Worm (Caenorhabditis elegans): ENCODE measurements around the gene spin-3.

Gene spin-3

ce11 chrX:13139493-13139892, 9.4 kb downstream of the spin-3 start, which contains the start of gene ttr-34:
Gene ttr-34 (plus strand): TSS chrX:13139793.
- TF ChIP-seq unc-98 (GFP tag; IDR thresholded peaks at IDR 0.05) = no peak
- TF ChIP-seq ztf-11 (tag; optimal IDR thresholded peaks at IDR 0.05) = no peak
- no peak for TF ChIP-seq hlh-4 (tag; optimal IDR thresholded peaks at IDR 0.05)

- no peak for TF ChIP-seq egl-27 (tag; optimal IDR thresholded peaks at IDR 0.05)
- TF ChIP-seq lir-3 (tag; optimal IDR thresholded peaks at IDR 0.05; ENCODE audit: poor library complexity) = peak; percentile 47
- no peak for TF ChIP-seq nhr-76 (tag; optimal IDR thresholded peaks at IDR 0.05)
- TF ChIP-seq vab-15 (tag; optimal IDR thresholded peaks at IDR 0.05) = no peak
- no peak for TF ChIP-seq ztf-11 (tag; optimal IDR thresholded peaks at IDR 0.05)
- peak; percentile 84 for TF ChIP-seq nhr-71 (tag; optimal IDR thresholded peaks at IDR 0.05)
- TF ChIP-seq lin-39 (tag; optimal IDR thresholded peaks at IDR 0.05) = no peak
- no peak for TF ChIP-seq aha-1 (tag; optimal IDR thresholded peaks at IDR 0.05)
- TF ChIP-seq sptf-1 (tag; optimal IDR thresholded peaks at IDR 0.05) = no peak
- no peak for TF ChIP-seq ceh-90 (tag; optimal IDR thresholded peaks at IDR 0.05)
- TF ChIP-seq xbp-1 (tag; optimal IDR thresholded peaks at IDR 0.05) = no peak
- TF ChIP-seq hlh-4 (tag; optimal IDR thresholded peaks at IDR 0.05) = no peak
- no peak for TF ChIP-seq nhr-12 (tag; optimal IDR thresholded peaks at IDR 0.05)
- no peak for TF ChIP-seq hlh-17 (GFP tag; optimal IDR thresholded peaks at IDR 0.05; ENCODE audit: borderline replicate concordance)
- no peak for TF ChIP-seq tbx-2 (tag; optimal IDR thresholded peaks at IDR 0.05)
- no peak for TF ChIP-seq nhr-11 (tag; optimal IDR thresholded peaks at IDR 0.05)
- no peak for TF ChIP-seq sup-37 (GFP tag; optimal IDR thresholded peaks at IDR 0.05)
- peak; percentile 96 for TF ChIP-seq nhr-85 (tag)
- TF ChIP-seq ets-5 (GFP tag; IDR thresholded peaks at IDR 0.05) = no peak
- TF ChIP-seq lin-13 (GFP tag; optimal IDR thresholded peaks at IDR 0.05) = peak; percentile 32
- TF ChIP-seq mef-2 (tag; optimal IDR thresholded peaks at IDR 0.05) = no peak
- no peak for TF ChIP-seq unc-30 (tag; optimal IDR thresholded peaks at IDR 0.05)
- TF ChIP-seq nhr-19 (GFP tag; conservative IDR thresholded peaks at IDR 0.05) = peak; percentile 66
- TF ChIP-seq grh-1 (GFP tag; IDR thresholded peaks at IDR 0.05) = peak; percentile 61
- TF ChIP-seq zip-4 (GFP tag; optimal IDR thresholded peaks at IDR 0.05) = no peak
- TF ChIP-seq blmp-1 (tag; optimal IDR thresholded peaks at IDR 0.05) = peak; percentile 88
- TF ChIP-seq fos-1 (tag; optimal IDR thresholded peaks at IDR 0.05) = no peak
- no peak for TF ChIP-seq pqm-1 (tag; optimal IDR thresholded peaks at IDR 0.05)
- TF ChIP-seq efl-3 (GFP tag; optimal IDR thresholded peaks at IDR 0.05) = no peak
- peak in 1 of 3 experiments; percentile 1 for TF ChIP-seq dpl-1 (GFP tag; optimal IDR thresholded peaks at IDR 0.05)
- TF ChIP-seq rnt-1 (tag; optimal IDR thresholded peaks at IDR 0.05) = peak; percentile 57
- TF ChIP-seq swsn-7 (tag; optimal IDR thresholded peaks at IDR 0.05) = peak; percentile 16
- peak in 1 of 2 experiments; percentile 85 for TF ChIP-seq mdl-1 (tag; optimal IDR thresholded peaks at IDR 0.05)
- peak; percentile 8 for TF ChIP-seq C16A3.4 (tag; optimal IDR thresholded peaks at IDR 0.05)
- no peak for TF ChIP-seq fkh-4 (tag; optimal IDR thresholded peaks at IDR 0.05; ENCODE audit: borderline replicate concordance)
- no peak for TF ChIP-seq nhr-237 (tag; optimal IDR thresholded peaks at IDR 0.05)
- no peak for TF ChIP-seq ama-1 (optimal IDR thresholded peaks at IDR 0.05)
- TF ChIP-seq tlp-1 (tag; optimal IDR thresholded peaks at IDR 0.05) = no peak
- peak; percentile 41 for TF ChIP-seq nhr-47 (tag; optimal IDR thresholded peaks at IDR 0.05)
- TF ChIP-seq alr-1 (tag; optimal IDR thresholded peaks at IDR 0.05; ENCODE audit: borderline replicate concordance) = no peak
- TF ChIP-seq Y116A8C.19 (tag; optimal IDR thresholded peaks at IDR 0.05; ENCODE audit: borderline replicate concordance) = no peak
- TF ChIP-seq C04F5.9 (tag; optimal IDR thresholded peaks at IDR 0.05) = no peak
- TF ChIP-seq sox-4 (tag; optimal IDR thresholded peaks at IDR 0.05) = no peak
- TF ChIP-seq isw-1 (GFP tag; IDR thresholded peaks at IDR 0.05) = no peak
- TF ChIP-seq lin-35 (GFP tag; optimal IDR thresholded peaks at IDR 0.05) = peak in 1 of 2 experiments; percentile 73
- TF ChIP-seq unc-130 (tag; optimal IDR thresholded peaks at IDR 0.05) = peak; percentile 41
- no peak for TF ChIP-seq unc-86 (tag; optimal IDR thresholded peaks at IDR 0.05)
- TF ChIP-seq nhr-84 (tag; optimal IDR thresholded peaks at IDR 0.05) = no peak
- TF ChIP-seq fkh-10 (GFP tag; optimal IDR thresholded peaks at IDR 0.05) = no peak
- peak; percentile 30 for TF ChIP-seq irx-1 (tag; optimal IDR thresholded peaks at IDR 0.05)
- no peak for TF ChIP-seq pax-3 (tag; optimal IDR thresholded peaks at IDR 0.05)
These were observed 11.4 kb downstream of the spin-3 start, which contains the start of gene F09A5.3 for ce11 chrX:13141440-13141839. Gene F09A5.3 (plus strand): TSS chrX:13141601.
